Worm (Caenorhabditis elegans): Measurements from ENCODE around the gene T12B3.3.
A peak's percentile ranks its signal among the peaks of the same experiment; 100 is the strongest.

The T12B3.3 gene

ce11 chrIV:7344020-7344419, 30.9 kb upstream of the T12B3.3 start (continued):
- TF ChIP-seq lag-1 (GFP tag; IDR thresholded peaks at IDR 0.05) (no peak), snpc-3.4 (tag; optimal IDR thresholded peaks at IDR 0.05) (peak; percentile 68), repo-1 (tag; optimal IDR thresholded peaks at IDR 0.05) (peak; percentile 11), nhr-90 (tag; optimal IDR thresholded peaks at IDR 0.05) (peak; percentile 14), F39B2.1 (GFP tag; IDR thresholded peaks at IDR 0.05) (0 out of 2 replicates have a peak, but pooled peaks have one; percentile 30), rpc-1 (optimal IDR thresholded peaks at IDR 0.05) (peak; percentile 81), rpc-1 (tag; optimal IDR thresholded peaks at IDR 0.05) (peak; percentile 86), Y53F4B.3 (GFP tag; IDR thresholded peaks at IDR 0.05) (0 out of 2 replicates have a peak, but pooled peaks have one; percentile 9), mxl-1 (tag; optimal IDR thresholded peaks at IDR 0.05) (peak; percentile 23), T07F8.4 (tag; optimal IDR thresholded peaks at IDR 0.05) (peak; percentile 32), ztf-28 (GFP tag; IDR thresholded peaks at IDR 0.05) (peak; percentile 77; the same call in 1 of the 2 replicates), F10E7.11 (tag; optimal IDR thresholded peaks at IDR 0.05) (no peak), lin-26 (GFP tag; IDR thresholded peaks at IDR 0.05) (peak; percentile 88), B0261.1 (tag; optimal IDR thresholded peaks at IDR 0.05) (peak; percentile 84), aptf-2 (GFP tag; conservative IDR thresholded peaks at IDR 0.05) (no peak), T26A5.8 (tag; optimal IDR thresholded peaks at IDR 0.05) (no peak), ztf-22 (GFP tag; optimal IDR thresholded peaks at IDR 0.05) (no peak), ztf-18 (tag; optimal IDR thresholded peaks at IDR 0.05) (peak; percentile 32), ets-4 (GFP tag; optimal IDR thresholded peaks at IDR 0.05) (peak; percentile 2), hmg-1.2 (GFP tag; IDR thresholded peaks at IDR 0.05) (peak; percentile 75), dox-1 (GFP tag; IDR thresholded peaks at IDR 0.05) (peak; percentile 68), F57A8.1 (GFP tag; optimal IDR thresholded peaks at IDR 0.05) (no peak), F55B11.4 (tag; optimal IDR thresholded peaks at IDR 0.05; ENCODE audit: borderline replicate concordance, insufficient read depth) (no peak), egrh-3 (GFP tag; IDR thresholded peaks at IDR 0.05) (peak; percentile 20; the same call in 1 of the 2 replicates), madf-6 (GFP tag; IDR thresholded peaks at IDR 0.05) (peak; percentile 51), athp-1 (tag; optimal IDR thresholded peaks at IDR 0.05) (peak; percentile 19), die-1 (tag; optimal IDR thresholded peaks at IDR 0.05) (peak; percentile 79), ztf-26 (tag; optimal IDR thresholded peaks at IDR 0.05) (no peak), ceh-27 (GFP tag; optimal IDR thresholded peaks at IDR 0.05) (no peak), zim-3 (tag; optimal IDR thresholded peaks at IDR 0.05) (peak; percentile 24), Y95B8A.8 (GFP tag; IDR thresholded peaks at IDR 0.05) (0 out of 2 replicates have a peak, but pooled peaks have one; percentile 35), pha-4 (tag; optimal IDR thresholded peaks at IDR 0.05) (no peak), rcor-1 (GFP tag; IDR thresholded peaks at IDR 0.05) (peak; percentile 54; the same call in 1 of the 2 replicates), him-1 (tag; optimal IDR thresholded peaks at IDR 0.05) (peak; percentile 52), ztf-25 (GFP tag; IDR thresholded peaks at IDR 0.05) (0 out of 2 replicates have a peak, but pooled peaks have one; percentile 56), pbrm-1 (GFP tag; IDR thresholded peaks at IDR 0.05) (0 out of 2 replicates have a peak, but pooled peaks have one; percentile 27), ZK185.1 (tag; optimal IDR thresholded peaks at IDR 0.05; ENCODE audit: poor library complexity, severe bottlenecking) (peak; percentile 31), rec-8 (tag; optimal IDR thresholded peaks at IDR 0.05) (peak in 1 of 2 experiments; percentile 12), hlh-12 (tag; optimal IDR thresholded peaks at IDR 0.05) (no peak), akir-1 (GFP tag; optimal IDR thresholded peaks at IDR 0.05) (no peak), tbp1 (GFP tag; optimal IDR thresholded peaks at IDR 0.05) (peak; percentile 95)

Data from whole organism, young adult.